Fruit fly (Drosophila melanogaster): Measurements from ENCODE around the gene PpD3.
A peak's percentile ranks its signal among the peaks of the same experiment; 100 is the strongest.

PpD3 gene

dm6 chr3R:9762955-9763931 is 15.6 kb downstream of the PpD3 start, which contains the start of the genes Snap24 and CG8478 (continued):
- TF ChIP-seq gro (GFP tag; optimal IDR thresholded peaks at IDR 0.05): no peak
- TF ChIP-seq Hey (tag; optimal IDR thresholded peaks at IDR 0.05): no peak
- TF ChIP-seq CG3065 (GFP tag; optimal IDR thresholded peaks at IDR 0.05): no peak
- TF ChIP-seq bsh (GFP tag; optimal IDR thresholded peaks at IDR 0.05): no peak
- peak; percentile 91 for TF ChIP-seq stwl (tag; optimal IDR thresholded peaks at IDR 0.05)
- no peak for TF ChIP-seq HHEX (GFP tag; optimal IDR thresholded peaks at IDR 0.05)
- TF ChIP-seq dmrt11E (tag; optimal IDR thresholded peaks at IDR 0.05): no peak
- no peak for TF ChIP-seq sob (GFP tag; IDR thresholded peaks at IDR 0.05)
- TF ChIP-seq CG12155 (GFP tag; optimal IDR thresholded peaks at IDR 0.05): no peak
- TF ChIP-seq CG42726 (GFP tag; IDR thresholded peaks at IDR 0.05; ENCODE audit: partially characterized antibody): peak; percentile 45; the same call in 1 of the 2 replicates
- TF ChIP-seq CG9609 (GFP tag; optimal IDR thresholded peaks at IDR 0.05): no peak
- no peak for TF ChIP-seq otp (GFP tag; IDR thresholded peaks at IDR 0.05)
- no peak for TF ChIP-seq tin (GFP tag; optimal IDR thresholded peaks at IDR 0.05)
- TF ChIP-seq pnt (GFP tag; optimal IDR thresholded peaks at IDR 0.05): no peak
- no peak for TF ChIP-seq CG2120 (GFP tag; optimal IDR thresholded peaks at IDR 0.05)
- TF ChIP-seq Ets97D (GFP tag; optimal IDR thresholded peaks at IDR 0.05): peak; percentile 25
- TF ChIP-seq CG7372 (GFP tag; IDR thresholded peaks at IDR 0.05): no peak
- no peak for TF ChIP-seq schlank (tag; optimal IDR thresholded peaks at IDR 0.05)
- TF ChIP-seq Sry-β (GFP tag; optimal IDR thresholded peaks at IDR 0.05): no peak
- no peak for TF ChIP-seq H15 (GFP tag; IDR thresholded peaks at IDR 0.05)
- TF ChIP-seq ewg (GFP tag; optimal IDR thresholded peaks at IDR 0.05): peak; percentile 47
- no peak for TF ChIP-seq en (GFP tag; optimal IDR thresholded peaks at IDR 0.05)
- no peak for TF ChIP-seq gt (GFP tag; IDR thresholded peaks at IDR 0.05)
- TF ChIP-seq Mes4 (GFP tag; optimal IDR thresholded peaks at IDR 0.05): no peak
- TF ChIP-seq Ravus (GFP tag; IDR thresholded peaks at IDR 0.05): no peak
- TF ChIP-seq fru (optimal IDR thresholded peaks at IDR 0.05): no peak
- TF ChIP-seq CG17802 (tag; optimal IDR thresholded peaks at IDR 0.05): peak; percentile 92
- no peak for TF ChIP-seq z (GFP tag; IDR thresholded peaks at IDR 0.05)
- TF ChIP-seq Dek (tag; optimal IDR thresholded peaks at IDR 0.05): no peak
- no peak for TF ChIP-seq NC2β (GFP tag; optimal IDR thresholded peaks at IDR 0.05)
- TF ChIP-seq ase (GFP tag; IDR thresholded peaks at IDR 0.05): no peak
- no peak for TF ChIP-seq CG17568 (GFP tag; optimal IDR thresholded peaks at IDR 0.05)
- peak; percentile 68; the same call in 1 of the 2 replicates for TF ChIP-seq tna (GFP tag; IDR thresholded peaks at IDR 0.05; ENCODE audit: partially characterized antibody)
- TF ChIP-seq lmd (GFP tag; IDR thresholded peaks at IDR 0.05): no peak
- TF ChIP-seq CG18619 (GFP tag; optimal IDR thresholded peaks at IDR 0.05): no peak
- TF ChIP-seq h (optimal IDR thresholded peaks at IDR 0.05): no peak
- no peak for TF ChIP-seq HLHmδ (GFP tag; optimal IDR thresholded peaks at IDR 0.05)
- no peak for TF ChIP-seq B-H1 (GFP tag; IDR thresholded peaks at IDR 0.05)
- TF ChIP-seq CG15479 (GFP tag; optimal IDR thresholded peaks at IDR 0.05): no peak
- no peak for TF ChIP-seq Mrtf (GFP tag; IDR thresholded peaks at IDR 0.05)
- peak; percentile 78 for TF ChIP-seq CG14710 (tag; optimal IDR thresholded peaks at IDR 0.05)
- TF ChIP-seq Nf-YB (GFP tag; optimal IDR thresholded peaks at IDR 0.05): no peak
- TF ChIP-seq CG8359 (GFP tag; optimal IDR thresholded peaks at IDR 0.05; ENCODE audit: borderline replicate concordance): no peak
- no peak for TF ChIP-seq pan (optimal IDR thresholded peaks at IDR 0.05)
- TF ChIP-seq pan (GFP tag; optimal IDR thresholded peaks at IDR 0.05 in 1 of 2, IDR thresholded peaks at IDR 0.05 in 1 of 2): no peak
- no peak for TF ChIP-seq CG14965 (GFP tag; optimal IDR thresholded peaks at IDR 0.05; ENCODE audit: borderline replicate concordance)
- no peak for TF ChIP-seq CG14667 (GFP tag; IDR thresholded peaks at IDR 0.05)
- no peak for TF ChIP-seq CG10274 (GFP tag; optimal IDR thresholded peaks at IDR 0.05)
- no peak for TF ChIP-seq CG32767 (GFP tag; IDR thresholded peaks at IDR 0.05)
- no peak for TF ChIP-seq bigmax (GFP tag; optimal IDR thresholded peaks at IDR 0.05)

Data from whole organism, embryonic.